Worm (Caenorhabditis elegans) whole organism, mixed stage, embryonic: ENCODE measurements around the gene T27A10.5.

Source experiments
- M03D4.4 ChIP-seq: sonication (generic microtip); optimal IDR thresholded peaks from 2 replicates; lab custom pipeline; 2017; ENCODE audit warnings: mild to moderate bottlenecking, missing genetic modification characterization, missing compliant biosample characterization
- bed-3 ChIP-seq: fragments of 200-800 bp; sonication (Bioruptor generic); optimal IDR thresholded peaks from 3 replicates; lab custom pipeline; 2018; ENCODE audit warnings: mild to moderate bottlenecking, missing genetic modification characterization, moderate library complexity, missing compliant biosample characterization
- blmp-1 ChIP-seq: fragments of 150-350 bp; optimal IDR thresholded peaks from 2 replicates; lab custom pipeline; 2014; ENCODE audit warnings: missing biosample characterization, missing genetic modification characterization
- ceh-39 ChIP-seq: fragments of 150-350 bp; optimal IDR thresholded peaks from 2 replicates; lab custom pipeline; 2014; ENCODE audit warnings: missing biosample characterization, missing genetic modification characterization
- ceh-43 ChIP-seq: fragments of 200-800 bp; sonication (Bioruptor generic); optimal IDR thresholded peaks from 2 replicates; lab custom pipeline; 2018; ENCODE audit warnings: mild to moderate bottlenecking, missing genetic modification characterization, moderate library complexity, missing compliant biosample characterization
- ceh-83 ChIP-seq: fragments of 200-800 bp; sonication (Bioruptor generic); optimal IDR thresholded peaks from 2 replicates; lab custom pipeline; 2018; ENCODE audit warnings: mild to moderate bottlenecking, missing genetic modification characterization, missing compliant biosample characterization
- ces-1 ChIP-seq: fragments of 150-350 bp; optimal IDR thresholded peaks from 2 replicates; lab custom pipeline; 2014; ENCODE audit warnings: missing biosample characterization, missing genetic modification reagents, missing genetic modification characterization
- cnd-1 ChIP-seq: fragments of 200-800 bp; sonication (Bioruptor generic); optimal IDR thresholded peaks from 2 replicates; lab custom pipeline; 2018; ENCODE audit warnings: mild to moderate bottlenecking, missing genetic modification characterization, missing compliant biosample characterization
- drap-1 ChIP-seq: fragments of 200-800 bp; sonication (Bioruptor generic); optimal IDR thresholded peaks from 3 replicates; lab custom pipeline; 2018; ENCODE audit warnings: mild to moderate bottlenecking, missing genetic modification characterization, missing compliant biosample characterization
- elt-3 ChIP-seq: fragments of 150-350 bp; optimal IDR thresholded peaks from 2 replicates; lab custom pipeline; 2014; ENCODE audit warnings: missing biosample characterization, missing genetic modification characterization
- flh-1 ChIP-seq: fragments of 200-800 bp; sonication (Bioruptor generic); optimal IDR thresholded peaks from 2 replicates; lab custom pipeline; 2018; ENCODE audit warnings: mild to moderate bottlenecking, missing genetic modification characterization, moderate library complexity, missing compliant biosample characterization
- ham-2 ChIP-seq: fragments of 200-800 bp; sonication (Bioruptor generic); optimal IDR thresholded peaks from 2 replicates; lab custom pipeline; 2018; ENCODE audit warnings: mild to moderate bottlenecking, missing genetic modification characterization, missing compliant biosample characterization
- lin-13 ChIP-seq: fragments of 150-350 bp; optimal IDR thresholded peaks from 2 replicates; lab custom pipeline; 2014; ENCODE audit warnings: missing biosample characterization, missing genetic modification characterization
- lin-32 ChIP-seq: fragments of 200-800 bp; sonication (Bioruptor generic); optimal IDR thresholded peaks from 2 replicates; lab custom pipeline; 2018; ENCODE audit warnings: mild to moderate bottlenecking, missing genetic modification characterization, missing compliant biosample characterization
- lsy-2 ChIP-seq: fragments of 150-350 bp; optimal IDR thresholded peaks from 2 replicates; lab custom pipeline; 2014; ENCODE audit warnings: missing biosample characterization, missing genetic modification characterization
- mab-5 ChIP-seq: fragments of 150-350 bp; optimal IDR thresholded peaks from 2 replicates; lab custom pipeline; 2014; ENCODE audit warnings: missing biosample characterization, missing genetic modification characterization
- mep-1 ChIP-seq: fragments of 150-350 bp; optimal IDR thresholded peaks from 2 replicates; lab custom pipeline; 2017; ENCODE audit warnings: missing biosample characterization, missing genetic modification reagents, missing genetic modification characterization, inconsistent platforms
- mls-2 ChIP-seq: sonication (generic microtip); optimal IDR thresholded peaks from 2 replicates; lab custom pipeline; 2016; ENCODE audit warnings: mild to moderate bottlenecking, missing genetic modification characterization, moderate library complexity, missing compliant biosample characterization
- nhr-12 ChIP-seq: fragments of 150-350 bp; optimal IDR thresholded peaks from 2 replicates; lab custom pipeline; 2014; ENCODE audit warnings: missing biosample characterization, missing genetic modification characterization
- nhr-2 ChIP-seq: fragments of 150-350 bp; optimal IDR thresholded peaks from 2 replicates; lab custom pipeline; 2014; ENCODE audit warnings: missing biosample characterization, missing genetic modification characterization
- nhr-237 ChIP-seq: fragments of 150-350 bp; optimal IDR thresholded peaks from 2 replicates; lab custom pipeline; 2014; ENCODE audit warnings: missing biosample characterization, missing genetic modification characterization
- nhr-28 ChIP-seq: fragments of 150-350 bp; optimal IDR thresholded peaks from 2 replicates; lab custom pipeline; 2014; ENCODE audit warnings: missing biosample characterization, missing genetic modification characterization
- nhr-76 ChIP-seq: sonication (generic microtip); optimal IDR thresholded peaks from 2 replicates; lab custom pipeline; 2017; ENCODE audit warnings: missing biosample characterization, missing genetic modification characterization
- pha-4 ChIP-seq: fragments of 150-350 bp; optimal IDR thresholded peaks from 2 replicates; lab custom pipeline; 2018; ENCODE audit warnings: missing biosample characterization, missing genetic modification reagents, missing genetic modification characterization
- sem-2 ChIP-seq: fragments of 200-800 bp; sonication (Bioruptor generic); optimal IDR thresholded peaks from 2 replicates; lab custom pipeline; 2018; ENCODE audit warnings: mild to moderate bottlenecking, missing genetic modification characterization, missing compliant biosample characterization
- snpc-4 ChIP-seq: fragments of 150-350 bp; optimal IDR thresholded peaks from 2 replicates; lab custom pipeline; 2014; ENCODE audit warnings: missing biosample characterization, missing genetic modification characterization
- sptf-1 ChIP-seq: sonication (generic microtip); optimal IDR thresholded peaks from 2 replicates; lab custom pipeline; 2017; ENCODE audit warnings: mild to moderate bottlenecking, missing genetic modification characterization, moderate library complexity, missing compliant biosample characterization
- unc-120 ChIP-seq: sonication (generic microtip); optimal IDR thresholded peaks from 2 replicates; lab custom pipeline; 2017; ENCODE audit warnings: missing genetic modification characterization, missing compliant biosample characterization; ENCODE audit not compliant: poor library complexity, severe bottlenecking
- unc-39 ChIP-seq: fragments of 150-350 bp; optimal IDR thresholded peaks from 2 replicates; lab custom pipeline; 2014; ENCODE audit warnings: missing biosample characterization, missing genetic modification characterization
- unc-62 ChIP-seq: fragments of 150-350 bp; optimal IDR thresholded peaks from 2 replicates; lab custom pipeline; 2014; ENCODE audit warnings: missing biosample characterization, missing genetic modification reagents, missing genetic modification characterization
- zip-8 ChIP-seq: fragments of 150-350 bp; optimal IDR thresholded peaks from 2 replicates; lab custom pipeline; 2014; ENCODE audit warnings: missing biosample characterization, missing genetic modification characterization
- ztf-11 ChIP-seq: fragments of 150-350 bp; optimal IDR thresholded peaks from 2 replicates; lab custom pipeline; 2014; ENCODE audit warnings: missing biosample characterization, missing genetic modification characterization

The T27A10.5 gene

DNA sequence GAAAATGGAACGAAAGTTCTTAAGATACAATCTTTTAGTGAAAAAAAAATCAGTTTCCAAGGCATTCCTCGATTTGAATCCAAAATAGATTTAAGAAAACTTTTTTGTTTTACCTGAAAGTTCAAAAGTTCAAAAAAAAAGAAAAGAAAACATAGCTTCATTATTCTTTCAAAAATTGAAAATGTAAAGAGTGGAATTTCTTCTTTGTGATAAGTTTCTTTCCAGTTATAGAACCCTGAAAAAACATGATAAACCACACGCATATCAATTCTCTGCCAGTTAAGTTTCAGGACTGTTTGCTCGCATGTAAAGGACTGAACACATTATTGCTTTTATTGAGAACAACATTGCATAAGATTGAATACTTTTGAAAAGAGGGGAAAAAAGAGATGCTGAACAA is 38.4 kb upstream of the T27A10.5 start:
- TF ChIP-seq mab-5 (tag; lab: Kevin White, UChicago) (no peak), nhr-28 (tag; lab: Kevin White, UChicago) (no peak), nhr-12 (tag; lab: Kevin White, UChicago) (no peak), elt-3 (tag; lab: Kevin White, UChicago) (no peak), mls-2 (tag; lab: Kevin White, UChicago) (no peak), mep-1 (tag; lab: Kevin White, UChicago) (no peak), nhr-237 (tag; lab: Kevin White, UChicago) (no peak), unc-62 (no peak), lsy-2 (tag; lab: Kevin White, UChicago) (no peak), sem-2 (GFP tag; lab: Kevin White, UChicago) (no peak), zip-8 (no peak), ceh-43 (GFP tag; lab: Kevin White, UChicago) (no peak), snpc-4 (no peak), lin-32 (GFP tag; lab: Kevin White, UChicago) (no peak), blmp-1 (tag; lab: Kevin White, UChicago) (no peak), ceh-39 (no peak), cnd-1 (tag; lab: Kevin White, UChicago) (no peak), unc-39 (tag; lab: Kevin White, UChicago) (no peak), nhr-76 (tag; lab: Kevin White, UChicago) (no peak)

DNA sequence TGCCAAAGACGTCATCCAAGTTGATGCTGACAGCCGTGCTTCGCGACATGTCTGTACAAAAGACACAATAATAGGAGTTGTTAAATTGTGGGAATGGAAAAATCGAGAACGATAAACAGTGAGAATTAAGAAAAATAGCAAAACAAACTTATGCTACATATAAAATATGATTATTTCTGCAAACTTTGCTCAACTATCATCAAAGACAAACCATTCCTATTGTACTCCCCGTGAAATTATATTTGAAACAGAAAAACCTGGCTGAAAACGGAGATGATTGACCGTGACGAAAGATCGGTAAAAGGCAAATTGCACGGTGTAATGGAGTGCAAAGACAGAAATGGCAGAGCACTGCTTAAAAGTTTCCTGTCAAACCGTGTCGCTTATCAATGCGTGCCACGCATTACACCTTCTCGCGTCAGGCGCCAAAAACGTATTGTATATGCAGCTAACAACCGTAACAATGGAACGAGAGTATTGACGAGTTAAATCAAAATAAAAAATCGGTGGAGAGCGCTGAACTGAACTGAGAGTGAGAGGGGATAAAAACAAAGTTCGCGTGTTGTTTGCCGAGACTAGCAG is 37.8 kb upstream of the T27A10.5 start, which contains the start of gene C18B2.5:
Gene C18B2.5 (minus strand): TSS at position 51 of the 582 bp plus-strand sequence.
- TF ChIP-seq bed-3 (GFP tag; lab: Kevin White, UChicago), result no peak
- no peak for TF ChIP-seq mep-1 (tag; lab: Kevin White, UChicago)
- TF ChIP-seq unc-62, result no peak

DNA sequence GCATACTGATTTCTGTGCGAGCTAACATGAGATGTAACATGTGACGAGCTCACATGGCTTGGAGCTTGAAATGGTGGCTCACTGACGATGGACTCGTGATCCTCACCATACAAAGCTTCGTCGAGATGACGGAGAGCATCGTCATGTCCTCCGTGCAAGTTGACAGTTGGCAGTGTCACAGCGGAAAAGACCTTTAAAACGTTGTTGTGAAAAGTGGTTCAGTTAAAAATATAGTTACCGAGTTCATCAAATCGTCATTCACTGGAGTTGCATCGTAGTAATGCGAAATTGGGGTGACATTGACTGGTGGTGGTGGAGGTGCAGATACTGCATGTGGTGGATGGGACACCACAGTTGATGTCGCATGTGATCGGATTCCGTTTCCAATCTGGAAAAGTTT is 37.1 kb upstream of the T27A10.5 start:
- TF ChIP-seq unc-39 (tag; lab: Kevin White, UChicago), result no peak
- no peak for TF ChIP-seq nhr-28 (tag; lab: Kevin White, UChicago)
- TF ChIP-seq bed-3 (GFP tag; lab: Kevin White, UChicago), result no peak
- TF ChIP-seq M03D4.4 (tag; lab: Kevin White, UChicago), result no peak
- no peak for TF ChIP-seq ztf-11 (tag; lab: Kevin White, UChicago)
- TF ChIP-seq mep-1 (tag; lab: Kevin White, UChicago), result no peak
- TF ChIP-seq unc-120 (tag; lab: Kevin White, UChicago), result no peak
- no peak for TF ChIP-seq snpc-4
- no peak for TF ChIP-seq nhr-2 (tag; lab: Kevin White, UChicago)
- no peak for TF ChIP-seq elt-3 (tag; lab: Kevin White, UChicago)
- TF ChIP-seq nhr-237 (tag; lab: Kevin White, UChicago), result no peak
- TF ChIP-seq lin-32 (GFP tag; lab: Kevin White, UChicago), result no peak
- TF ChIP-seq lin-13 (tag; lab: Kevin White, UChicago), result no peak
- no peak for TF ChIP-seq mab-5 (tag; lab: Kevin White, UChicago)
- no peak for TF ChIP-seq mls-2 (tag; lab: Kevin White, UChicago)
- TF ChIP-seq ham-2 (GFP tag; lab: Kevin White, UChicago), result no peak
- TF ChIP-seq nhr-12 (tag; lab: Kevin White, UChicago), result no peak
- TF ChIP-seq nhr-76 (tag; lab: Kevin White, UChicago), result no peak

DNA sequence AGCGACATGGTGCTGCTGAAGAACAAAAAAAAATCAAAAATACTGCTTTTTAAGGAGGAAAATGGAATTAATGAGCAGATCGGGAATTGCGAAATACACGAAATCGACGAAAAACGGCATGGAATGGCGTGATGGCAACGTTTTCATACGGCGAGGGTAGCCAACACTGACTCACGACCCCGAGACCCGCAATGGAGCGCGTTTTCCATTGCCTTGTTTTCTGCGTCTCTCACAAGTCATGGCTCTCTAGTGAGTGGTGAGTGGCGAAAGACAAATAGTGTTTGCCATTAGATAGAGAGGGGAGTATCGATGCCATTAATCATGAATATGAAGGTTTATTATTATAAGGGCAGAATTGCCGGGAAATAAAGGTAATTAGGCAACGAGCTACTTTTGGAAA is 32.3 kb upstream of the T27A10.5 start, which contains the start of gene C18B2.4:
Gene C18B2.4 (minus strand): TSS at position 15 of the 400 bp plus-strand sequence.
- TF ChIP-seq bed-3 (GFP tag; lab: Kevin White, UChicago) (no peak), mls-2 (tag; lab: Kevin White, UChicago) (peak; percentile 72), nhr-237 (tag; lab: Kevin White, UChicago) (peak; percentile 17), drap-1 (peak; percentile 27), unc-39 (tag; lab: Kevin White, UChicago) (no peak), ceh-43 (GFP tag; lab: Kevin White, UChicago) (peak; percentile 46), ceh-39 (peak; percentile 4), nhr-76 (tag; lab: Kevin White, UChicago) (no peak), cnd-1 (tag; lab: Kevin White, UChicago) (no peak), pha-4 (tag; lab: Kevin White, UChicago) (peak; percentile 28), nhr-12 (tag; lab: Kevin White, UChicago) (no peak), sptf-1 (tag; lab: Kevin White, UChicago) (no peak), ces-1 (GFP tag; lab: Kevin White, UChicago) (peak; percentile 58), ztf-11 (tag; lab: Kevin White, UChicago) (no peak), unc-62 (peak; percentile 83), ceh-83 (GFP tag; lab: Kevin White, UChicago) (no peak), nhr-2 (tag; lab: Kevin White, UChicago) (no peak), nhr-28 (tag; lab: Kevin White, UChicago) (no peak), unc-120 (tag; lab: Kevin White, UChicago) (peak; percentile 79), lin-32 (GFP tag; lab: Kevin White, UChicago) (no peak), mep-1 (tag; lab: Kevin White, UChicago) (peak; percentile 57), flh-1 (no peak)
